Fruit fly (Drosophila melanogaster): ENCODE data around the gene CG14200.

The CG14200 gene

DNA sequence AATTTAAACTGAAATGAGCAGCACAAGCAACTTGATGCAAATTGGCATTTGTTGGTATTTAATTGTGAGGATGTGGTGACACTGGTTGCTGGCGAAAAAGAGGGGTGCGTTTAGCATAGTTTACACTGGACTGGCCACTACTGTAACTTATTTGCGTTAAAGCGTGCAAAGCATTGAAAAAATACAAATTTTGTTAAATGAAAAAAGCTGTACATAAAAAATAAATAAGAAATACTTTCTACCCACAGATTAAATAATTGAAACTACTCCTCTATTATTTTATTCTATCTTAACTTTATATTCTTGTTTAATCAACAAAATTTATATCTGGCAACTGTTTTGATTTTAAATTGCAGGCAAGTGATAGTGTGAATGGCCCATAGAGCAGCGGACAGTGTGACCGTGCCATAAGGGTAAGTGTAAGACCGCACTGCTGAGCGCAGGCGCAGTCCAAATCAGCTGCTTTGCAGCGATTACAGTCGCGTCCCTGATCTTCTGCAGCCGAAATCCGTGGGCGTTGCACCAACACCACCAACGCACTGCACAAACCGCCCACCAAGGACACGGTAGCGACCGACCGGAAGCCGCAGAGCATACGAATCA lies 70.5 kb downstream of the CG14200 start, which contains the start of the genes Grip84 and car (continued):
- TF ChIP-seq pnt (GFP tag; optimal IDR thresholded peaks at IDR 0.05) (peak; percentile 73), CG4404 (GFP tag; IDR thresholded peaks at IDR 0.05) (peak; percentile 71), CG9609 (GFP tag; optimal IDR thresholded peaks at IDR 0.05) (peak; percentile 46), CG7372 (GFP tag; IDR thresholded peaks at IDR 0.05) (peak; percentile 67; the same call in 1 of the 2 replicates), sc (optimal IDR thresholded peaks at IDR 0.05) (no peak), sc (GFP tag; optimal IDR thresholded peaks at IDR 0.05) (peak; percentile 38), sens (GFP tag) (peak; percentile 91), Eip74EF (GFP tag; optimal IDR thresholded peaks at IDR 0.05) (no peak), D19A (tag; optimal IDR thresholded peaks at IDR 0.05) (peak; percentile 41), CG4424 (GFP tag; optimal IDR thresholded peaks at IDR 0.05) (peak; percentile 69), Fer3 (tag; optimal IDR thresholded peaks at IDR 0.05) (peak; percentile 50), CG8478 (optimal IDR thresholded peaks at IDR 0.05) (no peak), CG15696 (tag; optimal IDR thresholded peaks at IDR 0.05) (peak; percentile 63), HLH3B (GFP tag; IDR thresholded peaks at IDR 0.05) (peak; percentile 55; the same call in 1 of the 2 replicates), D (optimal IDR thresholded peaks at IDR 0.05) (no peak), D (GFP tag; optimal IDR thresholded peaks at IDR 0.05) (no peak), CG16815 (GFP tag; optimal IDR thresholded peaks at IDR 0.05) (peak; percentile 78), lov (optimal IDR thresholded peaks at IDR 0.05) (no peak), lov (GFP tag; IDR thresholded peaks at IDR 0.05) (no peak), E2f2 (GFP tag; IDR thresholded peaks at IDR 0.05) (no peak; the same call in 1 of the 2 replicates), Optix (GFP tag; IDR thresholded peaks at IDR 0.05) (no peak), CG17829 (tag; optimal IDR thresholded peaks at IDR 0.05) (peak; percentile 73), CG12299 (tag; optimal IDR thresholded peaks at IDR 0.05) (peak; percentile 46), CG10959 (GFP tag; IDR thresholded peaks at IDR 0.05) (peak; percentile 27; the same call in 1 of the 2 replicates), gcm2 (GFP tag; optimal IDR thresholded peaks at IDR 0.05) (no peak), Hmx (GFP tag; optimal IDR thresholded peaks at IDR 0.05) (peak; percentile 22), Xbp1 (GFP tag; optimal IDR thresholded peaks at IDR 0.05) (peak; percentile 72), cato (GFP tag; optimal IDR thresholded peaks at IDR 0.05; ENCODE audit: borderline replicate concordance) (peak; percentile 37), Drgx (GFP tag; IDR thresholded peaks at IDR 0.05) (no peak), Jarid2 (GFP tag; optimal IDR thresholded peaks at IDR 0.05) (no peak), pho (GFP tag; optimal IDR thresholded peaks at IDR 0.05) (peak; percentile 55)
